Fruit fly (Drosophila melanogaster) S2 (cell line): ENCODE measurements around the gene Bet1.

Experiments used
- CG8478 ChIP-seq: fragments of >200 bp; optimal IDR thresholded peaks from 2 replicates; lab custom pipeline; 2018
- CTCF ChIP-seq, 2 experiments: fragments of >200 bp; optimal IDR thresholded peaks; 2 replicates each; lab custom pipeline; 2018

DNA sequence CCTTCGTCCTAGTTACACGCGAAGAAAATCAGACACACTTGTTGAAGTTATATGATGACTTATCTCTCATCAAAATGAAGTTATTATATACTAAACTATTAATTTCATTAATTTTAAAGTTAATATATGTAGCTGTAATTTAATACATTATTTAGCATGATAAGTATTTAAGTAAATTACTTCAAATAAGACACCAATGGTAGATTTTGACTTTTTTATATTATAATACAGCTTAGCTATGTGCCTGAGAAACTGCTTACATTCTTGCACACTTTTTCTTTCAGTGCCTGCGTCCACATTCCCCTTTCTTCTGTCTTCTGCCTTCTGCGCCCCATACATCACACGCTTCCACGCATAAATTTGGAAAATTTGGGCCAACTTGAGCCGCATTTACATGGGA is 9.6 kb upstream of the Bet1 start:
- TF ChIP-seq CG8478 (lab: Kevin White, UChicago): no peak
- TF ChIP-seq CTCF (optimal IDR thresholded peaks at IDR 0.05; lab: Kevin White, UChicago): no peak
